Fruit fly (Drosophila melanogaster): Measurements from ENCODE around the gene CG33995.

- TF ChIP-seq lola (GFP tag; optimal IDR thresholded peaks at IDR 0.05) = no peak
- no peak for TF ChIP-seq OdsH (GFP tag; optimal IDR thresholded peaks at IDR 0.05)
- TF ChIP-seq pan (optimal IDR thresholded peaks at IDR 0.05) = no peak
- no peak for TF ChIP-seq h (GFP tag; optimal IDR thresholded peaks at IDR 0.05)
Measured at dm6 chr2L:5031886-5032285, 11.2 kb upstream of the CG33995 start.
